Worm (Caenorhabditis elegans): ENCODE results near the gene F47D12.9.
A peak's percentile ranks its signal among the peaks of the same experiment; 100 is the strongest.

Gene F47D12.9

DNA sequence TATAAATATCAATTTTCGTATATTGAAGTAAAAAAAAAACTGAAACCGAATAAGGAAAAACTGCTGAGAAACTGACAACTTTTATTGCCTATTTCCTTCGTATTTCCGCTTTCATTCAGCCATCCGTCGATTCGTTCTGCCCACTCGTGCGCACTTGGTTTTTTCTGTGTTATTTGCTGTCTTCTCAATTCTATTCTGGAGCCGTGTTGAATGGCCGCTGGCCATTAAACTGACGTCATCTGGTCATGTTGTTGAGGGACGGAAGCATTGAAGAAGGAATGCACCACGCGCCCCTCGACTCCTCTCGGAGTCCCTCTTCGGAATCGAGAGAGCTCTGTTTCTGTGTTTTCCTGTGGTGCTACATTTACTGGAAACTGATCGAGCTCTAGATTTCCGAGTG is 45.4 kb upstream of the F47D12.9 start (continued):
- TF ChIP-seq let-526 (GFP tag; IDR thresholded peaks at IDR 0.05): no peak

DNA sequence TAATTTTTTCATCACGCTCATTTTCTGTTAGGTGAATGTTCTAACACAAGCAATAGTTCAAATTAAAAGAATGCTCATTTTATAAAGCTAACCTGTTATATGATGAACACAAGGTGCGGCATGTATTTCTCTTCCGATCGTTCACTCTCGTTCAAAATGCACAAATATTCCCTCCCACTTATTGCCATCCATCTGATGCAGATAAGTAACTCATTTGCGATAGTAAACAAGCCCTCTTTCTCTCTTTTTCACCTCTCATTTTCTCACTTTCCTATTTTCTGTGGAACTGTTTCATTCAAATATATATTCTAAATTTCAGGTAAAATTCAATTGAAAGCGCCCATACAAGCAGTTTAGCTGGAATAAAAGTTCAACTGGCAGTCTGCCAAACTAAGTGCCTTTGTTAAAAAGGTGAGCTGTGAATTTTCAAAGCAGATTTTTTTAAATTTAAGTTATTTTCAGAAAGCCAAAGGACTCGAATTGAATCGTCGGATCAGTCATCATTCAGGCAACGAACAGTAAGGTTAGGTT is 42.9 kb upstream of the F47D12.9 start, which contains the start of the genes trmt-10C.2 and C56G2.22:
Gene trmt-10C.2 (plus strand): TSS at position 314 of the 531 bp plus-strand sequence.
Gene C56G2.22 (plus strand): TSS at position 481 of the 531 bp plus-strand sequence.
- TF ChIP-seq dox-1 (GFP tag; IDR thresholded peaks at IDR 0.05) (no peak), nhr-80 (tag; optimal IDR thresholded peaks at IDR 0.05) (peak; percentile 23), D2030.7 (GFP tag; IDR thresholded peaks at IDR 0.05) (no peak), Y53G8AR.9 (GFP tag; conservative IDR thresholded peaks at IDR 0.05) (0 out of 2 replicates have a peak, but pooled peaks have one; percentile 49)

DNA sequence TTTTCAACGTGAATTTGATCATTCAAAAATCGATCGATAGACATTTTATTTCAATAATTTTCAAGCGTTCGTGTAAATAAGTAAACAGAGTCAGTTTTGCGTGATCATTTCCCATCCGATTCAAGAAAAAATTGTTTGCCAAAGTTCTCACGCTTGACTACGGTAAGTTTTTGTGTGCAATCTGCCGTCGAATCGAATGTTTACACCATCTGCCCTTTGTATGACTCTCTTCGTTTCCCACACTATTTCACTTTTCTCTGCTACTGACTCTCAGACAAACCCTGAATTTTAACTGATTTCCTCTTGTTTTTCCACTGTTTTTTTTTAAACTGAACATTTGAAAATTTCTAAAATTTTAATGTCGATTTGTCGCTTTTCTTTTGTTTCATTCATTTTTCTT is 41.6 kb upstream of the F47D12.9 start:
- TF ChIP-seq mes-4 (tag; optimal IDR thresholded peaks at IDR 0.05): no peak
- no peak for TF ChIP-seq F39B2.1 (GFP tag; IDR thresholded peaks at IDR 0.05)
- no peak for TF ChIP-seq F22D6.2 (tag; optimal IDR thresholded peaks at IDR 0.05)
- TF ChIP-seq chd-7 (tag; optimal IDR thresholded peaks at IDR 0.05): peak; percentile 47
- TF ChIP-seq nhr-27 (tag; optimal IDR thresholded peaks at IDR 0.05): no peak
- TF ChIP-seq atf-7 (tag; optimal IDR thresholded peaks at IDR 0.05): peak; percentile 12
- TF ChIP-seq somi-1 (GFP tag; optimal IDR thresholded peaks at IDR 0.05): no peak
- no peak for TF ChIP-seq snpc-3.4 (tag; optimal IDR thresholded peaks at IDR 0.05)
- TF ChIP-seq snpc-4 (GFP tag; optimal IDR thresholded peaks at IDR 0.05): no peak
- TF ChIP-seq snpc-4 (tag; optimal IDR thresholded peaks at IDR 0.05): peak in 3 of 4 experiments; percentile 52 to 81 (median 62)
- TF ChIP-seq lir-1 (GFP tag; conservative IDR thresholded peaks at IDR 0.05): peak; percentile 57; the same call in 1 of the 2 replicates
- TF ChIP-seq hrde-1 (tag; optimal IDR thresholded peaks at IDR 0.05; ENCODE audit: borderline replicate concordance): peak; percentile 48
- TF ChIP-seq lsl-1 (GFP tag; optimal IDR thresholded peaks at IDR 0.05): peak; percentile 92
- TF ChIP-seq nhr-179 (tag; optimal IDR thresholded peaks at IDR 0.05): no peak
- peak; percentile 41 for TF ChIP-seq F23B12.7 (tag; optimal IDR thresholded peaks at IDR 0.05; ENCODE audit: insufficient read depth)
- TF ChIP-seq lin-54 (GFP tag; optimal IDR thresholded peaks at IDR 0.05): peak; percentile 70
- peak; percentile 72 for TF ChIP-seq ceh-27 (GFP tag; optimal IDR thresholded peaks at IDR 0.05)
- peak in 1 of 2 experiments; percentile 11 for TF ChIP-seq let-607 (tag; optimal IDR thresholded peaks at IDR 0.05)
- no peak for TF ChIP-seq egrh-3 (GFP tag; IDR thresholded peaks at IDR 0.05)
- TF ChIP-seq ztf-18 (tag; optimal IDR thresholded peaks at IDR 0.05): peak; percentile 38
- no peak for TF ChIP-seq unc-62 (GFP tag; optimal IDR thresholded peaks at IDR 0.05)
- no peak for TF ChIP-seq lin-26 (GFP tag; IDR thresholded peaks at IDR 0.05)
- no peak for TF ChIP-seq Y95B8A.8 (GFP tag; IDR thresholded peaks at IDR 0.05)
- no peak for TF ChIP-seq rpc-1 (optimal IDR thresholded peaks at IDR 0.05)
- TF ChIP-seq rpc-1 (tag; optimal IDR thresholded peaks at IDR 0.05): no peak
- TF ChIP-seq dpl-1 (GFP tag; optimal IDR thresholded peaks at IDR 0.05): peak; percentile 17
- no peak for TF ChIP-seq nhr-90 (tag; optimal IDR thresholded peaks at IDR 0.05)
- TF ChIP-seq xnd-1 (tag; optimal IDR thresholded peaks at IDR 0.05): peak; percentile 27
- no peak for TF ChIP-seq attf-6 (GFP tag; IDR thresholded peaks at IDR 0.05)
- TF ChIP-seq tbx-9 (tag; optimal IDR thresholded peaks at IDR 0.05; ENCODE audit: borderline replicate concordance): no peak
- TF ChIP-seq akir-1 (GFP tag; optimal IDR thresholded peaks at IDR 0.05): no peak
- TF ChIP-seq hlh-12 (tag; optimal IDR thresholded peaks at IDR 0.05): no peak
- peak; percentile 54 for TF ChIP-seq efl-1 (GFP tag; optimal IDR thresholded peaks at IDR 0.05)
- peak; percentile 37 for TF ChIP-seq madf-10 (tag; optimal IDR thresholded peaks at IDR 0.05)
- no peak for TF ChIP-seq B0261.1 (tag; optimal IDR thresholded peaks at IDR 0.05)
- TF ChIP-seq madf-8 (GFP tag; conservative IDR thresholded peaks at IDR 0.05): no peak; the same call in 1 of the 2 replicates
- no peak for TF ChIP-seq egl-18 (GFP tag; IDR thresholded peaks at IDR 0.05)
- TF ChIP-seq sdz-38 (tag; optimal IDR thresholded peaks at IDR 0.05): no peak
- no peak for TF ChIP-seq ztf-3 (GFP tag; optimal IDR thresholded peaks at IDR 0.05)
- peak; percentile 58 for TF ChIP-seq F49E8.2 (tag; optimal IDR thresholded peaks at IDR 0.05; ENCODE audit: insufficient read depth)
